Worm (Caenorhabditis elegans): ENCODE measurements around the gene zyg-12.

- no peak for TF ChIP-seq ztf-29 (GFP tag; IDR thresholded peaks at IDR 0.05)
- no peak for TF ChIP-seq cog-1 (tag; optimal IDR thresholded peaks at IDR 0.05)
- no peak for TF ChIP-seq T22C8.4 (GFP tag; IDR thresholded peaks at IDR 0.05)
These were observed 37.0 kb downstream of the zyg-12 start for ce11 chrII:4986664-4987063.

All from whole organism, midembryonic.